Fruit fly (Drosophila melanogaster) whole organism, pupa: Measurements from ENCODE around the gene RapGAP1.

Experiments
- CG10348 ChIP-seq: fragments of 200-800 bp; sonication (Bioruptor generic); IDR thresholded peaks from 2 replicates; pipeline ENCODE4 v1.3.6; 2022; ENCODE audit warnings: missing biosample characterization, missing genetic modification characterization
- CG12605 ChIP-seq: fragments of 200-800 bp; sonication (Bioruptor generic); IDR thresholded peaks from 2 replicates; pipeline ENCODE4 v1.3.6; 2022; ENCODE audit warnings: missing biosample characterization, missing genetic modification characterization
- CG13204 ChIP-seq: fragments of 200-800 bp; sonication (Bioruptor generic); optimal IDR thresholded peaks from 2 replicates; lab custom pipeline; 2018; ENCODE audit warnings: missing biosample characterization, mild to moderate bottlenecking, missing genetic modification characterization, moderate library complexity
- CG14655 ChIP-seq: fragments of 200-800 bp; sonication (Bioruptor generic); optimal IDR thresholded peaks from 3 replicates; lab custom pipeline; 2017; ENCODE audit warnings: mild to moderate bottlenecking, missing biosample characterization, missing genetic modification reagents, missing genetic modification characterization
- CG15710 ChIP-seq: fragments of 200-800 bp; sonication (Bioruptor generic); optimal IDR thresholded peaks from 2 replicates; lab custom pipeline; 2018; ENCODE audit warnings: missing biosample characterization, mild to moderate bottlenecking, missing genetic modification characterization, moderate library complexity
- CG17806 ChIP-seq: fragments of 200-800 bp; sonication (Bioruptor generic); optimal IDR thresholded peaks from 2 replicates; lab custom pipeline; 2018; ENCODE audit warnings: missing biosample characterization, mild to moderate bottlenecking, missing genetic modification characterization, moderate library complexity
- CG32121 ChIP-seq: fragments of 200-800 bp; sonication (Bioruptor generic); IDR thresholded peaks from 2 replicates; pipeline ENCODE4 v1.3.6; 2022; ENCODE audit warnings: missing biosample characterization, missing genetic modification characterization
- CG34367 ChIP-seq: fragments of 200-800 bp; sonication (Bioruptor generic); optimal IDR thresholded peaks from 2 replicates; lab custom pipeline; 2018; ENCODE audit warnings: missing biosample characterization, mild to moderate bottlenecking, missing genetic modification characterization
- CG4496 ChIP-seq: fragments of 200-800 bp; sonication (Bioruptor generic); IDR thresholded peaks from 3 replicates; pipeline ENCODE4 v1.3.6; 2022; ENCODE audit warnings: missing biosample characterization, missing genetic modification characterization
- CG8159 ChIP-seq: fragments of 200-800 bp; sonication (Bioruptor generic); optimal IDR thresholded peaks from 3 replicates; lab custom pipeline; 2018; ENCODE audit warnings: missing biosample characterization, mild to moderate bottlenecking, missing genetic modification characterization, moderate library complexity
- CG8301 ChIP-seq: fragments of 200-800 bp; sonication (Bioruptor generic); optimal IDR thresholded peaks from 2 replicates; lab custom pipeline; 2018; ENCODE audit warnings: missing biosample characterization, mild to moderate bottlenecking, missing genetic modification characterization
- CG9948 ChIP-seq: fragments of 200-800 bp; sonication (Bioruptor generic); optimal IDR thresholded peaks from 2 replicates; lab custom pipeline; 2018; ENCODE audit warnings: missing biosample characterization, mild to moderate bottlenecking, missing genetic modification characterization, moderate library complexity
- D1 ChIP-seq: fragments of 200-800 bp; sonication (Bioruptor generic); optimal IDR thresholded peaks from 2 replicates; lab custom pipeline; 2018; ENCODE audit warnings: missing biosample characterization, mild to moderate bottlenecking, missing genetic modification characterization, moderate library complexity
- EcR ChIP-seq: fragments of 200-800 bp; sonication (Bioruptor generic); optimal IDR thresholded peaks from 3 replicates; lab custom pipeline; 2019; ENCODE audit warnings: missing biosample characterization, missing genetic modification characterization, mild to moderate bottlenecking, moderate library complexity, missing genetic modification reagents
- Ets98B ChIP-seq: fragments of 200-800 bp; sonication (Bioruptor generic); IDR thresholded peaks from 2 replicates; pipeline ENCODE4 v1.3.6; 2022; ENCODE audit warnings: missing biosample characterization, missing genetic modification characterization
- Pif1A ChIP-seq: fragments of 200-800 bp; sonication (Bioruptor generic); optimal IDR thresholded peaks from 3 replicates; lab custom pipeline; 2016; ENCODE audit warnings: missing biosample characterization, missing genetic modification characterization
- Pif1B ChIP-seq: fragments of 200-800 bp; sonication (Bioruptor generic); optimal IDR thresholded peaks from 3 replicates; lab custom pipeline; 2016; ENCODE audit warnings: missing biosample characterization, missing genetic modification characterization
- Snoo ChIP-seq: fragments of 200-800 bp; sonication (Bioruptor generic); optimal IDR thresholded peaks from 3 replicates; lab custom pipeline; 2017; ENCODE audit warnings: missing biosample characterization, mild to moderate bottlenecking, missing genetic modification characterization, inconsistent platforms
- fd96Ca ChIP-seq: fragments of 200-800 bp; sonication (Bioruptor generic); IDR thresholded peaks from 3 replicates; pipeline ENCODE4 v1.3.6; 2022; ENCODE audit warnings: missing biosample characterization, missing genetic modification characterization
- gl ChIP-seq: fragments of 200-800 bp; sonication (Bioruptor generic); optimal IDR thresholded peaks from 2 replicates; lab custom pipeline; 2018; ENCODE audit warnings: missing biosample characterization, mild to moderate bottlenecking, missing genetic modification characterization
- rn ChIP-seq: fragments of 200-800 bp; sonication (Bioruptor generic); IDR thresholded peaks from 2 replicates; pipeline ENCODE4 v1.3.6; 2022; ENCODE audit warnings: missing biosample characterization, missing genetic modification characterization

RapGAP1 gene

DNA sequence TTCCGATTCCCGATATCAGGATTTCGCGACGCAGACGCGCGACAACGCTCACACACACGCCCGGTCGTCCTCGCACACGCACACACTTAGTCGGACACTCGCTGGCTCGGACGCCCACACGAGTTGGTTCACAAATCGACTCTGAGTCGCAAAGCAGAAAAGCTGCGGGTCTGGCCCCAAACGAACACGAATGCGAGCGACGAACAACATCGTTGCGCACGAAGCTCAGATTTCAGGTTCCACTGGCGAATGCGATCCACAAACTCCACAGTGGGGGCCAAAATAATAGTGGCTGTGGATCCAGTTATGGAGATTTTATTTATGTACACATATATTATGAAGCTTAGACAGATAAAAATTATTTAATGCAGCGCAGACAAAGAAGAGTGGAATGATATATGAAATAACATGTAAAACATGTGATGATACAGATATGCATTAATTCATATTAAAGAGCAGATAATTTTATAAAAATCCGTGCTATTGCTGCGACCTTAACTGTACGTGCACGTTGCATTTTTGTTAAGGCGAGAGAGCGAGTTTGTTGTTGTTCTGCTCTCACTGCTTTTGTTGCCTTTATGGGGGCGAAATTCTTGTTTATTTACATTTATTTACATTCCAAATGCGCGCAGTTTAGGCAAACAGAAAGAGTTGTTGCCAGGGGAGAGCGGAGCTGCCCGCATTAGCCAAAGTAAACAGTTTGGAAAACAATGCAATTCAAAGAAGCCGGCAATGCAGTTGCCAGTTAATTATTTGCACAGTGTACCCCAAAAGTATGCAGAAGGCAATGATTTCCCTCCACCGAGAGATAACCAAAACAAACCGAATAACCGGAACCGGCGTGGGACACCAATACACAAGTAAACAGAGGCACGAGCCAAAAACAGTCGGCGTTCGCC, 2.1 kb downstream of the RapGAP1 start:
- TF ChIP-seq Pif1A (GFP tag; lab: Kevin White, UChicago): peak; percentile 57
- TF ChIP-seq EcR (GFP tag; lab: Kevin White, UChicago): peak; percentile 59
- peak; percentile 95 for TF ChIP-seq CG4496 (GFP tag; lab: Robert Waterston, UW)
- peak; percentile 96 for TF ChIP-seq Pif1B
- TF ChIP-seq CG14655 (GFP tag; lab: Kevin White, UChicago): peak; percentile 97
- peak; percentile 77 for TF ChIP-seq CG34367 (tag; lab: Kevin White, UChicago)
- TF ChIP-seq CG17806 (tag; lab: Kevin White, UChicago): peak; percentile 97
- peak; percentile 96 for TF ChIP-seq Snoo (tag; lab: Kevin White, UChicago)
- TF ChIP-seq gl (tag; lab: Kevin White, UChicago): peak; percentile 94
- peak; percentile 92 for TF ChIP-seq Ets98B (GFP tag; lab: Robert Waterston, UW)
- TF ChIP-seq CG8159 (tag; lab: Kevin White, UChicago): peak; percentile 97
- TF ChIP-seq CG15710 (tag; lab: Kevin White, UChicago): peak; percentile 10
- TF ChIP-seq CG9948: peak; percentile 97
- TF ChIP-seq CG10348: peak; percentile 43; the same call in 1 of the 2 replicates
- peak; percentile 92 for TF ChIP-seq D1 (tag; lab: Kevin White, UChicago)
- TF ChIP-seq CG12605 (GFP tag; lab: Robert Waterston, UW): peak; percentile 91
- TF ChIP-seq CG13204 (GFP tag; lab: Kevin White, UChicago): peak; percentile 73
- TF ChIP-seq CG8301 (tag; lab: Kevin White, UChicago): peak; percentile 97
- TF ChIP-seq CG32121 (GFP tag; lab: Robert Waterston, UW): peak; percentile 94
- peak; percentile 78 for TF ChIP-seq rn (GFP tag; lab: Robert Waterston, UW)
- TF ChIP-seq fd96Ca (GFP tag; lab: Robert Waterston, UW): peak; percentile 89

DNA sequence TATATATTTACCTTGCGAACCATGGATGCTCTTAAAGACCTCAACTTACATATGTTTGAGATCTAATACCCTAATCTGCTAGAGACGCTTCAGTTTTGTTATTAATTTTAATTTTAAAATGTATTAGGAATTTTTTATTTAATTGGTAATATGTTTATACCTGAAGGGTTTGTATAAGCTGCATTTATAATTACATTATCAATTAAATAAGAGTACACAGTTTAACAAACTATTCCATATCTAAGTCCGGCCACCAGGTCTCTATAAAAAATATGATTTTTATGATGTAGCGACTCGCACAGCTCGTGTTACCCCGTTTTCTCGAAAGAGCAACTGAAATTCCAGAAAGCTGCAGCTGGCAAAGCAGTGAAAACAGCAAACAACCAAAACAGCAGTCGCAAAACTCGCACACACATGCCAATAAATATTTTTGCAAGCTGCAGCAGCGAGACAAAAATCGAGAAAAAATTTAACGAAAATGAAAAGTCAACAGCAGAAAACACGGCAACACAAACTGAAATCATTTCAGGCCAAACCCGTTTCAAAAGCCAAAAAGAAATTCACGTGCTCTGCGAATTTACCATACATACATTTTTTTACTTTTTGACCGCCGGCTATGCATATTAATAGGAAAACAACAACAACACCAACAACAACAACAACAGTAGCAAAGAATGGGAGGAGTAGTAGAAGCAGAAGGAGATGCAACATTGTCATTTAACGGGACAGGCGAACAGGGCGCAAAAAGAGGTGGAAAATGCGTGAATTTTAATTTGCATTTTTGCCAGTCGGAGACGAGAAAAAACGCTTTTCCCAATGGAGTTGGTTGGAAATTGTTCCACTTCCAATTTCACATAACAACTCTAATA, 4.3 kb downstream of the RapGAP1 start:
- TF ChIP-seq Pif1A (GFP tag; lab: Kevin White, UChicago) (no peak), CG4496 (GFP tag; lab: Robert Waterston, UW) (peak; percentile 53; the same call in 2 of the 3 replicates), Pif1B (peak; percentile 17), EcR (GFP tag; lab: Kevin White, UChicago) (peak; percentile 4), CG8159 (tag; lab: Kevin White, UChicago) (peak; percentile 34), CG34367 (tag; lab: Kevin White, UChicago) (no peak), Ets98B (GFP tag; lab: Robert Waterston, UW) (peak; percentile 21; the same call in 1 of the 2 replicates), CG8301 (tag; lab: Kevin White, UChicago) (no peak), CG32121 (GFP tag; lab: Robert Waterston, UW) (no peak), CG15710 (tag; lab: Kevin White, UChicago) (peak; percentile 6), CG14655 (GFP tag; lab: Kevin White, UChicago) (peak; percentile 38), Snoo (tag; lab: Kevin White, UChicago) (peak; percentile 68), D1 (tag; lab: Kevin White, UChicago) (no peak), CG17806 (tag; lab: Kevin White, UChicago) (no peak), CG10348 (no peak)

DNA sequence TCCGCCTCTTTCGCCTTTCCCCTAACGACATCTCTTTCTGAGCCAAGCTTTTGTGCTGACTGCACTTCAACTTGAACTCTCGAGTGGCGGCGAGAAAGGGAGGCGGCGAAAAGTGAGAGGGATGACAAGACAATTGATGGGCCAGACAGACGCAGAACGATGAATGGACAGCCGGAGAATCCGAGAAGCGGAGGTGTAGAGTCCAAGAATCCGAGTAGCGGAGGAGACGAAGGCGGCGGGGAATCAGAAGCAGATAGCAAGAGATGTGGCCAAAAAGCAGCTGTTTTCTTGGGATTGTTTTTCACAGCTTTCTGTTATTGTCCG, 5.3 kb downstream of the RapGAP1 start:
- no peak for TF ChIP-seq CG9948
- peak; percentile 95 for TF ChIP-seq EcR (GFP tag; lab: Kevin White, UChicago)
- peak; percentile 50 for TF ChIP-seq gl (tag; lab: Kevin White, UChicago)
- TF ChIP-seq CG17806 (tag; lab: Kevin White, UChicago): no peak
- TF ChIP-seq rn (GFP tag; lab: Robert Waterston, UW): no peak
- TF ChIP-seq CG12605 (GFP tag; lab: Robert Waterston, UW): no peak
- no peak for TF ChIP-seq CG13204 (GFP tag; lab: Kevin White, UChicago)
- TF ChIP-seq Snoo (tag; lab: Kevin White, UChicago): peak; percentile 73
- no peak for TF ChIP-seq CG8159 (tag; lab: Kevin White, UChicago)
- TF ChIP-seq CG4496 (GFP tag; lab: Robert Waterston, UW): no peak
- no peak for TF ChIP-seq fd96Ca (GFP tag; lab: Robert Waterston, UW)

DNA sequence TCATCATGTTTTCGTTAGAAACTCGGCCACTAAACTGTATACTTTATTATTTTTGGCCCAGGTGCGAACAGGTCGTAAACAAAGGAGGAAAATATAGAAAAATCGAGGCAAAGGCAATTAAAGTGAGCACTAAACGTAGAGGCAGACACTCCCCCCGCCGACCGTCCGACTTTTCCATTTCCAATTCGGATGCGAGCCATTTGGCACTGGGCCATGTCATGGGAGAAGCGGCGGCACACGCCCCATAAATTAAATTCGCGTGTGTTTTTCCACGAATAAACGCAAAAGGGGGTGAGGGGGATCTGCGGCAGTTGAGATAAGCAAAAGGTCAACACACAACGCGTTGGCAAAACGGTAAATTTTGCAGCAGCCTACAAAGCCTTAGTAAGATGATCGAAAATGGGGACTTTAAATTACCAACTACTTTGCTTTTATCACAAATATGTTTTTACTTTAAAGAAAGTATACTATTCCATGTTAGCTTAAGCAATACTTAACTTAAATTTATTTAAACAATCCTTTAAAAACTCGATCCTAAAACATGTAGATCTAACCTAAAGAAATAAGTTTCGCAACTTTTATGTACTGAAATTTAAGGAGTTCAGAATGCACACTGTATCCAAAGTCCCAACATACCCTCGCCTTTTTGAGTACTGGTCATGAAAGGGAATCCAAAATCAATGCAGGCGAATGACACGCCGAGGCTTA, 5.8 kb downstream of the RapGAP1 start:
- TF ChIP-seq CG17806 (tag; lab: Kevin White, UChicago) (no peak), CG12605 (GFP tag; lab: Robert Waterston, UW) (no peak), CG8159 (tag; lab: Kevin White, UChicago) (peak; percentile 18), CG32121 (GFP tag; lab: Robert Waterston, UW) (peak; percentile 75), CG34367 (tag; lab: Kevin White, UChicago) (no peak), gl (tag; lab: Kevin White, UChicago) (no peak), CG14655 (GFP tag; lab: Kevin White, UChicago) (peak; percentile 8), CG9948 (no peak), CG4496 (GFP tag; lab: Robert Waterston, UW) (no peak)
